Fruit fly (Drosophila melanogaster): ENCODE results near the gene hyx.
A peak's percentile ranks its signal among the peaks of the same experiment; 100 is the strongest.

The hyx gene

DNA sequence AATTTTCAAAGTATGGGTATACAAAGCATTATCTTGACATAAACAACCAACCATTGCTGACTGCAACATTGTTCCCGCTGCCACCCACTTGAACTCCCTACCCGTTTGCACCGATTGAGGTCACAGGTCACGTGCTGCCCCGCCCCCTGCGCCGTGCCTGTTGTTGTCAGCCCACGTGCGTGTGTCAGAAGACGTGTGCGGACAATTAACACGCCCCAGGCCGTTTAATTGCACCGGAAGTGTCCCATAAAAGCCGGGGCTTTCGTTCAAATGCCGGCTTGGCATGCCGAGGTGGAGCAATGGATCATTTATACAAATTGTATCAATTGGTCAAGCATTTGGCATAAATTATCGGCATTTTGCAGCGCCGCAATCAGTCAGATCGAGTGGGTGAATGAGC, 11.5 kb upstream of the hyx start (continued):
- TF ChIP-seq Hsf (GFP tag; optimal IDR thresholded peaks at IDR 0.05) (no peak), ems (GFP tag; optimal IDR thresholded peaks at IDR 0.05) (no peak), ash1 (GFP tag; optimal IDR thresholded peaks at IDR 0.05) (peak; percentile 18), Dll (GFP tag; IDR thresholded peaks at IDR 0.05; ENCODE audit: partially characterized antibody) (no peak), klu (GFP tag; IDR thresholded peaks at IDR 0.05) (no peak), cwo (GFP tag; optimal IDR thresholded peaks at IDR 0.05) (peak; percentile 88), sim (GFP tag; IDR thresholded peaks at IDR 0.05) (no peak), Rfx (GFP tag; IDR thresholded peaks at IDR 0.05) (no peak), CG6689 (GFP tag; IDR thresholded peaks at IDR 0.05) (no peak), CG1024 (GFP tag; IDR thresholded peaks at IDR 0.05) (no peak), CG14965 (GFP tag; optimal IDR thresholded peaks at IDR 0.05; ENCODE audit: borderline replicate concordance) (no peak), CG4820 (GFP tag; optimal IDR thresholded peaks at IDR 0.05) (no peak), Elba2 (GFP tag; optimal IDR thresholded peaks at IDR 0.05) (no peak), Eip74EF (GFP tag; optimal IDR thresholded peaks at IDR 0.05) (peak in 1 of 2 experiments; percentile 75), CG7928 (GFP tag; optimal IDR thresholded peaks at IDR 0.05) (no peak), so (GFP tag; IDR thresholded peaks at IDR 0.05) (no peak), sd (tag; optimal IDR thresholded peaks at IDR 0.05) (peak; percentile 32), hb (GFP tag; IDR thresholded peaks at IDR 0.05; ENCODE audit: partially characterized antibody) (no peak), CG15696 (tag; optimal IDR thresholded peaks at IDR 0.05) (no peak), Sry-β (GFP tag; optimal IDR thresholded peaks at IDR 0.05) (no peak), fd102C (GFP tag; optimal IDR thresholded peaks at IDR 0.05) (no peak), chinmo (GFP tag; IDR thresholded peaks at IDR 0.05; ENCODE audit: partially characterized antibody) (0 out of 4 replicates have a peak, but pooled peaks have one; percentile 29), ssp (GFP tag; IDR thresholded peaks at IDR 0.05) (no peak), CG8290 (GFP tag; optimal IDR thresholded peaks at IDR 0.05) (no peak), CG8290 (tag; optimal IDR thresholded peaks at IDR 0.05) (no peak), gsb (GFP tag; IDR thresholded peaks at IDR 0.05) (no peak), jing (GFP tag; optimal IDR thresholded peaks at IDR 0.05) (no peak), CG4360 (GFP tag; IDR thresholded peaks at IDR 0.05) (peak; percentile 36; the same call in 1 of the 2 replicates), Hr3 (GFP tag; optimal IDR thresholded peaks at IDR 0.05) (no peak), cg (GFP tag; optimal IDR thresholded peaks at IDR 0.05) (no peak), phol (tag; optimal IDR thresholded peaks at IDR 0.05) (no peak), dati (GFP tag; IDR thresholded peaks at IDR 0.05) (no peak), CG12219 (GFP tag; optimal IDR thresholded peaks at IDR 0.05) (no peak), MTF-1 (GFP tag; optimal IDR thresholded peaks at IDR 0.05; ENCODE audit: borderline replicate concordance) (no peak), dimm (GFP tag; IDR thresholded peaks at IDR 0.05) (no peak), abd-A (tag; optimal IDR thresholded peaks at IDR 0.05) (peak; percentile 73), dysf (GFP tag; IDR thresholded peaks at IDR 0.05) (no peak), CG17568 (GFP tag; optimal IDR thresholded peaks at IDR 0.05) (no peak), CG7271 (tag; optimal IDR thresholded peaks at IDR 0.05) (no peak), gsb-n (tag; optimal IDR thresholded peaks at IDR 0.05) (no peak), CG14014 (GFP tag; IDR thresholded peaks at IDR 0.05) (no peak), caup (GFP tag; optimal IDR thresholded peaks at IDR 0.05; ENCODE audit: severe bottlenecking) (no peak), gcm2 (GFP tag; optimal IDR thresholded peaks at IDR 0.05) (no peak), bcd (GFP tag; optimal IDR thresholded peaks at IDR 0.05) (no peak), CG13123 (GFP tag; optimal IDR thresholded peaks at IDR 0.05) (no peak), Opbp (GFP tag; IDR thresholded peaks at IDR 0.05; ENCODE audit: partially characterized antibody) (no peak; the same call in 2 of the 3 replicates)
